Worm (Caenorhabditis elegans) whole organism, mixed stage, embryonic: ENCODE results near the gene slcr-46.1.

ENCODE experiments used
- bed-3 ChIP-seq: fragments of 200-800 bp; sonication (Bioruptor generic); optimal IDR thresholded peaks from 3 replicates; lab custom pipeline; 2018; ENCODE audit warnings: mild to moderate bottlenecking, missing genetic modification characterization, moderate library complexity, missing compliant biosample characterization
- blmp-1 ChIP-seq: fragments of 150-350 bp; optimal IDR thresholded peaks from 2 replicates; lab custom pipeline; 2014; ENCODE audit warnings: missing biosample characterization, missing genetic modification characterization
- ces-1 ChIP-seq: fragments of 150-350 bp; optimal IDR thresholded peaks from 2 replicates; lab custom pipeline; 2014; ENCODE audit warnings: missing biosample characterization, missing genetic modification reagents, missing genetic modification characterization
- lin-13 ChIP-seq: fragments of 150-350 bp; optimal IDR thresholded peaks from 2 replicates; lab custom pipeline; 2014; ENCODE audit warnings: missing biosample characterization, missing genetic modification characterization
- lin-32 ChIP-seq: fragments of 200-800 bp; sonication (Bioruptor generic); optimal IDR thresholded peaks from 2 replicates; lab custom pipeline; 2018; ENCODE audit warnings: mild to moderate bottlenecking, missing genetic modification characterization, missing compliant biosample characterization
- lsy-2 ChIP-seq: fragments of 150-350 bp; optimal IDR thresholded peaks from 2 replicates; lab custom pipeline; 2014; ENCODE audit warnings: missing biosample characterization, missing genetic modification characterization
- nhr-12 ChIP-seq: fragments of 150-350 bp; optimal IDR thresholded peaks from 2 replicates; lab custom pipeline; 2014; ENCODE audit warnings: missing biosample characterization, missing genetic modification characterization
- nhr-2 ChIP-seq: fragments of 150-350 bp; optimal IDR thresholded peaks from 2 replicates; lab custom pipeline; 2014; ENCODE audit warnings: missing biosample characterization, missing genetic modification characterization
- nhr-76 ChIP-seq: sonication (generic microtip); optimal IDR thresholded peaks from 2 replicates; lab custom pipeline; 2017; ENCODE audit warnings: missing biosample characterization, missing genetic modification characterization
- zip-8 ChIP-seq: fragments of 150-350 bp; optimal IDR thresholded peaks from 2 replicates; lab custom pipeline; 2014; ENCODE audit warnings: missing biosample characterization, missing genetic modification characterization
- ztf-11 ChIP-seq: fragments of 150-350 bp; optimal IDR thresholded peaks from 2 replicates; lab custom pipeline; 2014; ENCODE audit warnings: missing biosample characterization, missing genetic modification characterization

- no peak for TF ChIP-seq lin-32 (GFP tag; lab: Kevin White, UChicago)
- TF ChIP-seq lsy-2 (tag; lab: Kevin White, UChicago) = no peak
- TF ChIP-seq ztf-11 (tag; lab: Kevin White, UChicago) = no peak
- TF ChIP-seq nhr-2 (tag; lab: Kevin White, UChicago) = no peak
- no peak for TF ChIP-seq bed-3 (GFP tag; lab: Kevin White, UChicago)
- no peak for TF ChIP-seq blmp-1 (tag; lab: Kevin White, UChicago)
- TF ChIP-seq nhr-76 (tag; lab: Kevin White, UChicago) = no peak
- TF ChIP-seq lin-13 (tag; lab: Kevin White, UChicago) = no peak
- TF ChIP-seq nhr-12 (tag; lab: Kevin White, UChicago) = no peak
- no peak for TF ChIP-seq ces-1 (GFP tag; lab: Kevin White, UChicago)
- no peak for TF ChIP-seq zip-8
These were observed 26.3 kb upstream of the slcr-46.1 start, which contains the start of gene spat-3 for ce11 chrX:4605828-4606227.
